Fruit fly (Drosophila melanogaster): ENCODE measurements around the gene Ugt35E1.

- TF ChIP-seq tj (GFP tag; optimal IDR thresholded peaks at IDR 0.05) (no peak), Crg-1 (GFP tag; optimal IDR thresholded peaks at IDR 0.05) (no peak), pad (GFP tag; optimal IDR thresholded peaks at IDR 0.05) (no peak), CG7045 (GFP tag; optimal IDR thresholded peaks at IDR 0.05) (peak; percentile 29), CG12768 (GFP tag; optimal IDR thresholded peaks at IDR 0.05) (no peak), CG33017 (tag; optimal IDR thresholded peaks at IDR 0.05) (peak; percentile 32), CG11617 (GFP tag; optimal IDR thresholded peaks at IDR 0.05) (peak; percentile 2), CG5204 (GFP tag; optimal IDR thresholded peaks at IDR 0.05) (peak; percentile 39), toe (GFP tag; optimal IDR thresholded peaks at IDR 0.05) (no peak)
Measured at dm6 chr3R:11126383-11126782, 39.5 kb downstream of the Ugt35E1 start.
